Worm (Caenorhabditis elegans): ENCODE data around the gene grl-31.

- TF ChIP-seq W03F9.2 (tag; optimal IDR thresholded peaks at IDR 0.05) (no peak), him-1 (tag; optimal IDR thresholded peaks at IDR 0.05) (no peak), dao-5 (tag; optimal IDR thresholded peaks at IDR 0.05) (no peak)
Observed at ce11 chrV:3541117-3541516, 16.5 kb downstream of the grl-31 start, which contains the start of gene srbc-67.
